Fruit fly (Drosophila melanogaster): Measurements from ENCODE around the gene boi.
A peak's percentile ranks its signal among the peaks of the same experiment; 100 is the strongest.

The boi gene

DNA sequence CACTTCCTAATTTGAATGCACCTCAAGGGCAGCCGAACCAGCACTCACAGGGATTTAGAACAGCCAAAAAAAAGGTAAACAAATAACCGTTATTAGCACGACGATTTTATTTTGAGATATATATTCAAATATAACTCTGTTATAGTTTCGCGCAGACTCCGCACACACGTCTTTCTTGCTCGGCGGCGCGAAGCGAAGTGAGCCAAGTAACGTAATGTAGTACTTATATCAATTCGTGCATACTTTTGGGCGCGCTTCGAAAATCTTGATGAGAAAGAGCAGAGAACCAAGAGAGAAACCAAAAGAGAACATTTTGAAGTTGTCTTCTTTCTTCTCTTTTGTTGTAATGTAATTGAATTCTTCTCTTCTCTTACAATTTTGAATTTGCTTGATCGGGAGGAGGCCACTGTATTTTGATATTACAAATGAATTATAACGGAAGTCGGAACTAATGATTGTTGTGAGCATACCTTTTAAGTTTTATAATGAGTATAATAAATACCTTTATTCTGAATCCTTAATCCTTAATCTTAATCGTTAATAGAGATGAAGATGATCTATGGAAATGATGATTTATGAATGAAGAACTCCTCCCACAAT is at the start of gene boi (continued):
- TF ChIP-seq Trl (optimal IDR thresholded peaks at IDR 0.05) = peak; percentile 84 to 85
- TF ChIP-seq Trl (GFP tag; optimal IDR thresholded peaks at IDR 0.05) = no peak
- TF ChIP-seq CG17568 (GFP tag; optimal IDR thresholded peaks at IDR 0.05) = peak; percentile 12

DNA sequence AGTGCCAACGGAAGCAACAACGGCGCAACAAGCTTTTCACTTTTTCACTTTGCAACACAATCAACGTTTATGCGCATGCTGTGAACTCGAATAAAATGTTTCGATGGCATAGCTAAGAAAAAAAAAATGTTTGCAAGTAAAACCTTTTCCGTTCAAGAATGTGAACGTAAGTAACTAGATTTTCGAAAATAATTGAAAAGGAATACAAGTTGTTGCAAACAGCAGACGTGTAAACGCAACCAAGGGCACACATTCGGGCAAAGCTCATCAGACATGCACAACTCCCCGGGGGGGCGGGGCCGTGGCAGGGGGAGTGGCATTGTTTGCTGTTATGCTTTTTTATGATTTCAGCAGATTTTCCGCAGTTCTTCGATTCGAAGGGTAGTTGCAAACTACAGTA is 48.5 kb upstream of the boi start:
- TF ChIP-seq sna (GFP tag; IDR thresholded peaks at IDR 0.05; ENCODE audit: partially characterized antibody) (no peak), hkb (optimal IDR thresholded peaks at IDR 0.05) (no peak), hkb (GFP tag; IDR thresholded peaks at IDR 0.05) (peak; percentile 55; the same call in 1 of the 2 replicates), salm (tag; optimal IDR thresholded peaks at IDR 0.05) (no peak), onecut (GFP tag; IDR thresholded peaks at IDR 0.05) (no peak), CG16813 (GFP tag; IDR thresholded peaks at IDR 0.05; ENCODE audit: partially characterized antibody) (no peak), emc (GFP tag; optimal IDR thresholded peaks at IDR 0.05) (no peak), pzg (GFP tag; optimal IDR thresholded peaks at IDR 0.05) (no peak), dimm (GFP tag; IDR thresholded peaks at IDR 0.05) (no peak), ewg (GFP tag; optimal IDR thresholded peaks at IDR 0.05) (peak; percentile 4), gcm2 (GFP tag; optimal IDR thresholded peaks at IDR 0.05) (no peak), CG6791 (GFP tag; IDR thresholded peaks at IDR 0.05; ENCODE audit: partially characterized antibody) (no peak), Bdp1 (GFP tag; optimal IDR thresholded peaks at IDR 0.05) (no peak), CG13287 (GFP tag; IDR thresholded peaks at IDR 0.05; ENCODE audit: partially characterized antibody) (no peak), Sry-β (GFP tag; optimal IDR thresholded peaks at IDR 0.05) (no peak), otp (GFP tag; IDR thresholded peaks at IDR 0.05) (no peak), CG8944 (GFP tag; optimal IDR thresholded peaks at IDR 0.05) (no peak), pan (optimal IDR thresholded peaks at IDR 0.05) (no peak), pan (GFP tag; optimal IDR thresholded peaks at IDR 0.05 in 1 of 2, IDR thresholded peaks at IDR 0.05 in 1 of 2) (peak in 1 of 2 experiments; percentile 40), luna (GFP tag; optimal IDR thresholded peaks at IDR 0.05) (no peak), abd-A (tag; optimal IDR thresholded peaks at IDR 0.05) (no peak), Camta (GFP tag; optimal IDR thresholded peaks at IDR 0.05) (no peak), ase (GFP tag; IDR thresholded peaks at IDR 0.05) (no peak), CG30020 (tag; optimal IDR thresholded peaks at IDR 0.05) (no peak), ranshi (GFP tag; IDR thresholded peaks at IDR 0.05) (peak; percentile 53; the same call in 1 of the 2 replicates), D19B (GFP tag; optimal IDR thresholded peaks at IDR 0.05) (no peak), CG7963 (GFP tag; IDR thresholded peaks at IDR 0.05; ENCODE audit: partially characterized antibody) (no peak), Dek (tag; optimal IDR thresholded peaks at IDR 0.05) (no peak), CG16815 (GFP tag; optimal IDR thresholded peaks at IDR 0.05) (no peak), CG12219 (GFP tag; optimal IDR thresholded peaks at IDR 0.05) (peak; percentile 2), CG2199 (GFP tag; IDR thresholded peaks at IDR 0.05) (no peak), odd (GFP tag; optimal IDR thresholded peaks at IDR 0.05) (no peak), pfk (GFP tag; optimal IDR thresholded peaks at IDR 0.05) (no peak), CG5953 (GFP tag; IDR thresholded peaks at IDR 0.05) (0 out of 2 replicates have a peak, but pooled peaks have one; percentile 8), vvl (GFP tag; IDR thresholded peaks at IDR 0.05) (peak; percentile 49; the same call in 1 of the 2 replicates), CG7372 (GFP tag; IDR thresholded peaks at IDR 0.05) (no peak), CG14860 (GFP tag; IDR thresholded peaks at IDR 0.05; ENCODE audit: partially characterized antibody) (no peak), Meics (GFP tag; optimal IDR thresholded peaks at IDR 0.05) (no peak), CG4404 (GFP tag; IDR thresholded peaks at IDR 0.05) (no peak), klu (GFP tag; IDR thresholded peaks at IDR 0.05) (no peak), trh (GFP tag; optimal IDR thresholded peaks at IDR 0.05) (no peak), E2f2 (GFP tag; IDR thresholded peaks at IDR 0.05) (no peak), Sin3A (optimal IDR thresholded peaks at IDR 0.05) (no peak), C15 (GFP tag; IDR thresholded peaks at IDR 0.05) (no peak), fru (optimal IDR thresholded peaks at IDR 0.05) (no peak), stwl (tag; optimal IDR thresholded peaks at IDR 0.05) (no peak), lmd (GFP tag; IDR thresholded peaks at IDR 0.05) (no peak), pho (GFP tag; optimal IDR thresholded peaks at IDR 0.05) (no peak)

All from whole organism, embryonic.